Worm (Caenorhabditis elegans) whole organism, L2 larva: Measurements from ENCODE around the gene cra-1.

Source experiments
- C34F6.9 ChIP-seq: fragments of 150-350 bp; optimal IDR thresholded peaks from 2 replicates; lab custom pipeline; 2014; ENCODE audit warnings: missing biosample characterization, missing genetic modification characterization
- F13H6.1 ChIP-seq: sonication (generic microtip); optimal IDR thresholded peaks from 2 replicates; lab custom pipeline; 2016; ENCODE audit warnings: missing genetic modification characterization, missing compliant biosample characterization
- R02D3.7 ChIP-seq: fragments of 150-350 bp; optimal IDR thresholded peaks from 2 replicates; lab custom pipeline; 2014; ENCODE audit warnings: missing biosample characterization, missing genetic modification characterization
- ZK546.5 ChIP-seq: sonication (generic microtip); optimal IDR thresholded peaks from 2 replicates; lab custom pipeline; 2017; ENCODE audit warnings: missing biosample characterization, missing genetic modification characterization
- blmp-1 ChIP-seq: sonication (generic microtip); optimal IDR thresholded peaks from 2 replicates; lab custom pipeline; 2017; ENCODE audit warnings: missing genetic modification characterization, mild to moderate bottlenecking, missing compliant biosample characterization, antibody characterized with exemption, moderate library complexity; ENCODE audit not compliant: insufficient read depth
- ceh-16 ChIP-seq: fragments of 150-350 bp; optimal IDR thresholded peaks from 2 replicates; lab custom pipeline; 2014; ENCODE audit warnings: missing biosample characterization, missing genetic modification characterization
- ceh-82 ChIP-seq: fragments of 150-350 bp; optimal IDR thresholded peaks from 2 replicates; lab custom pipeline; 2014; ENCODE audit warnings: missing biosample characterization, missing genetic modification characterization
- crh-2 ChIP-seq: sonication (generic microtip); optimal IDR thresholded peaks from 2 replicates; lab custom pipeline; 2017; ENCODE audit warnings: missing biosample characterization, missing genetic modification characterization
- dmd-4 ChIP-seq: sonication (generic microtip); optimal IDR thresholded peaks from 2 replicates; lab custom pipeline; 2017; ENCODE audit warnings: missing biosample characterization, missing genetic modification characterization
- egl-27 ChIP-seq: sonication (generic microtip); optimal IDR thresholded peaks from 3 replicates; lab custom pipeline; 2017; ENCODE audit warnings: missing biosample characterization, missing genetic modification reagents, missing genetic modification characterization
- elt-3 ChIP-seq: sonication (generic microtip); optimal IDR thresholded peaks from 2 replicates; lab custom pipeline; 2017; ENCODE audit warnings: missing biosample characterization, missing genetic modification characterization
- fos-1 ChIP-seq: fragments of 150-350 bp; optimal IDR thresholded peaks from 2 replicates; lab custom pipeline; 2014; ENCODE audit warnings: missing biosample characterization, missing genetic modification characterization
- gmeb-1 ChIP-seq: fragments of 150-350 bp; optimal IDR thresholded peaks from 2 replicates; lab custom pipeline; 2014; ENCODE audit warnings: missing biosample characterization, missing genetic modification characterization
- lin-13 ChIP-seq: fragments of 150-350 bp; optimal IDR thresholded peaks from 2 replicates; lab custom pipeline; 2014; ENCODE audit warnings: missing biosample characterization, missing genetic modification reagents, missing genetic modification characterization
- lin-39 ChIP-seq: fragments of 150-350 bp; optimal IDR thresholded peaks from 2 replicates; lab custom pipeline; 2014; ENCODE audit warnings: missing biosample characterization, missing genetic modification reagents, missing genetic modification characterization
- lsy-2 ChIP-seq, 2 experiments: fragments of 150-350 bp in 1 of 2; sonication (generic microtip) in 1 of 2; optimal IDR thresholded peaks; 2 replicates each; lab custom pipeline; 2014 to 2017; ENCODE audit warnings: missing biosample characterization in 2 of 2, missing genetic modification characterization in 2 of 2
- mbf-1 ChIP-seq: sonication (generic microtip); optimal IDR thresholded peaks from 2 replicates; lab custom pipeline; 2017; ENCODE audit warnings: missing biosample characterization, missing genetic modification characterization
- mdl-1 ChIP-seq, 2 experiments: fragments of 150-350 bp in 1 of 2; sonication (generic microtip) in 1 of 2; optimal IDR thresholded peaks; 2 replicates each; lab custom pipeline; 2017; ENCODE audit warnings: missing biosample characterization in 2 of 2, missing genetic modification characterization in 2 of 2
- nhr-10 ChIP-seq: sonication (generic microtip); optimal IDR thresholded peaks from 2 replicates; lab custom pipeline; 2017; ENCODE audit warnings: missing biosample characterization, missing genetic modification characterization
- nhr-11 ChIP-seq: fragments of 150-350 bp; optimal IDR thresholded peaks from 2 replicates; lab custom pipeline; 2014; ENCODE audit warnings: missing biosample characterization, missing genetic modification characterization
- nhr-129 ChIP-seq: fragments of 150-350 bp; optimal IDR thresholded peaks from 2 replicates; lab custom pipeline; 2014; ENCODE audit warnings: missing biosample characterization, missing genetic modification characterization
- nhr-21 ChIP-seq: fragments of 150-350 bp; optimal IDR thresholded peaks from 2 replicates; lab custom pipeline; 2014; ENCODE audit warnings: missing biosample characterization, missing genetic modification characterization
- nhr-237 ChIP-seq: fragments of 150-350 bp; optimal IDR thresholded peaks from 2 replicates; lab custom pipeline; 2014; ENCODE audit warnings: missing biosample characterization, missing genetic modification characterization
- nhr-25 ChIP-seq: fragments of 150-350 bp; sonication (generic microtip); optimal IDR thresholded peaks from 3 replicates; lab custom pipeline; 2014; ENCODE audit warnings: missing biosample characterization, missing genetic modification characterization
- nhr-6 ChIP-seq: fragments of 150-350 bp; optimal IDR thresholded peaks from 2 replicates; lab custom pipeline; 2014; ENCODE audit warnings: missing biosample characterization, missing genetic modification characterization
- nhr-77 ChIP-seq: fragments of 150-350 bp; optimal IDR thresholded peaks from 2 replicates; lab custom pipeline; 2014; ENCODE audit warnings: missing biosample characterization, missing genetic modification characterization
- sem-4 ChIP-seq: fragments of 150-350 bp; optimal IDR thresholded peaks from 2 replicates; lab custom pipeline; 2014; ENCODE audit warnings: missing biosample characterization, missing genetic modification reagents, missing genetic modification characterization
- skn-1 ChIP-seq: sonication (generic microtip); optimal IDR thresholded peaks from 2 replicates; lab custom pipeline; 2017; ENCODE audit warnings: missing biosample characterization, missing genetic modification characterization
- sma-3 ChIP-seq: sonication (generic microtip); optimal IDR thresholded peaks from 2 replicates; lab custom pipeline; 2016; ENCODE audit warnings: missing genetic modification reagents, missing genetic modification characterization, missing compliant biosample characterization
- snpc-4 ChIP-seq: fragments of 150-350 bp; optimal IDR thresholded peaks from 2 replicates; lab custom pipeline; 2014; ENCODE audit warnings: missing biosample characterization, missing genetic modification characterization
- unc-39 ChIP-seq: fragments of 150-350 bp; optimal IDR thresholded peaks from 2 replicates; lab custom pipeline; 2014; ENCODE audit warnings: missing biosample characterization, missing genetic modification characterization
- unc-55 ChIP-seq: fragments of 150-350 bp; sonication (generic microtip); optimal IDR thresholded peaks from 3 replicates; lab custom pipeline; 2014; ENCODE audit warnings: missing biosample characterization, missing genetic modification reagents, missing genetic modification characterization
- zag-1 ChIP-seq: fragments of 150-350 bp; optimal IDR thresholded peaks from 2 replicates; lab custom pipeline; 2014; ENCODE audit warnings: missing biosample characterization, missing genetic modification characterization
- ztf-1 ChIP-seq: fragments of 200-800 bp; sonication (Bioruptor generic); conservative IDR thresholded peaks from 2 replicates; pipeline ENCODE4 v1.3.6; 2022; ENCODE audit warnings: missing genetic modification characterization, missing compliant biosample characterization
- ztf-11 ChIP-seq: sonication (generic microtip); optimal IDR thresholded peaks from 2 replicates; lab custom pipeline; 2017; ENCODE audit warnings: missing biosample characterization, missing genetic modification characterization
- ztf-4 ChIP-seq: fragments of 150-350 bp; optimal IDR thresholded peaks from 2 replicates; lab custom pipeline; 2014; ENCODE audit warnings: missing biosample characterization, missing genetic modification characterization

cra-1 gene

DNA sequence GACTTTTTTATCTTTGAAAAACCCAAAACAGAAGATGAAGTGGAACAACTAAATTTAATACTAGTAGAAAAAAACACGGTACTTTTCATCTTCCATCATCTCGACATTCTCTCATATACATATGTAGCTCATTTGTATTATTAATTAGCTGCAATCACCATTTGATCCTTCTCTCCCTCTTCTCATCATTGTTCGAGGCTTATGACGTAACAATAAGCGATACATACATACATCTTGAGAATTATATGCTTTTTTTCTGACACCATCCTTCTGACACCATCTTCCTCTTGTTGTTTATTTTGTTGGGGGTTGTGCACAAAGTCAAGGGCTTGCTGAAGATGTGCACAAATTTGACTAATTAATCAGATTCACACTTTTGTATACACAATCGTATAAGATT is 31.9 kb downstream of the cra-1 start:
- TF ChIP-seq nhr-11 (tag; lab: Kevin White, UChicago) (no peak), mdl-1 (tag; optimal IDR thresholded peaks at IDR 0.05; lab: Kevin White, UChicago) (no peak), elt-3 (tag; lab: Kevin White, UChicago) (no peak), unc-55 (GFP tag; lab: Kevin White, UChicago) (no peak), sma-3 (GFP tag; lab: Kevin White, UChicago) (no peak), ZK546.5 (tag; lab: Kevin White, UChicago) (no peak), blmp-1 (tag; lab: Kevin White, UChicago) (no peak), nhr-6 (tag; lab: Kevin White, UChicago) (no peak), lsy-2 (tag; optimal IDR thresholded peaks at IDR 0.05; lab: Kevin White, UChicago) (no peak), nhr-237 (no peak), nhr-25 (tag; lab: Kevin White, UChicago) (no peak), egl-27 (no peak), ztf-4 (no peak), ceh-16 (tag; lab: Kevin White, UChicago) (no peak), gmeb-1 (no peak), zag-1 (tag; lab: Kevin White, UChicago) (no peak), nhr-77 (no peak), nhr-129 (no peak), sem-4 (tag; lab: Kevin White, UChicago) (no peak), lin-13 (no peak)

DNA sequence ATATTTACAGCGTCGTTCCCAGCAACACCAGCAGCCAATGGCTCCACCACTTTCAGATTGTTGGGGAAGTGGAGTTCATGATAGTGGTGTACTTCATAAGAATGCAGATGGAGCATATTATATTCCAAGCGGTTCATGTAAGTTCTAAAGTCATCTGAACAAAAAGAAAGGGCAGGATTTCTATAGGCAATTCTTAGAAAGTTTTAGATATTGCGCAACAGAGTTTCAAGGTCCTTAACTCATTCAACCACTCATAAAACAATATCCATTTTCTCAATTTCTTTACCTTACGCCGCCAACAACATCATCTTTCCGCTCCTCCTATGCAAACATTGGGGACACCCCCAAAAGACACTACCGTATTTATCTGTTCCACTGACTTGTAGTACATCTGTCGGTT is 37.9 kb downstream of the cra-1 start:
- TF ChIP-seq nhr-25 (tag; lab: Kevin White, UChicago) = no peak
- TF ChIP-seq C34F6.9 (tag; lab: Kevin White, UChicago) = no peak
- TF ChIP-seq ceh-82 (tag; lab: Kevin White, UChicago) = no peak
- TF ChIP-seq skn-1 (tag; lab: Kevin White, UChicago) = no peak
- TF ChIP-seq egl-27 = no peak
- no peak for TF ChIP-seq sma-3 (GFP tag; lab: Kevin White, UChicago)
- no peak for TF ChIP-seq nhr-21 (tag; lab: Kevin White, UChicago)
- TF ChIP-seq elt-3 (tag; lab: Kevin White, UChicago) = no peak
- no peak for TF ChIP-seq mbf-1 (tag; lab: Kevin White, UChicago)
- no peak for TF ChIP-seq ZK546.5 (tag; lab: Kevin White, UChicago)
- TF ChIP-seq ceh-16 (tag; lab: Kevin White, UChicago) = no peak
- no peak for TF ChIP-seq blmp-1 (tag; lab: Kevin White, UChicago)
- TF ChIP-seq ztf-11 (tag; lab: Kevin White, UChicago) = no peak
- TF ChIP-seq lsy-2 (tag; optimal IDR thresholded peaks at IDR 0.05; lab: Kevin White, UChicago) = no peak
- TF ChIP-seq R02D3.7 = no peak
- no peak for TF ChIP-seq unc-39 (tag; lab: Kevin White, UChicago)

DNA sequence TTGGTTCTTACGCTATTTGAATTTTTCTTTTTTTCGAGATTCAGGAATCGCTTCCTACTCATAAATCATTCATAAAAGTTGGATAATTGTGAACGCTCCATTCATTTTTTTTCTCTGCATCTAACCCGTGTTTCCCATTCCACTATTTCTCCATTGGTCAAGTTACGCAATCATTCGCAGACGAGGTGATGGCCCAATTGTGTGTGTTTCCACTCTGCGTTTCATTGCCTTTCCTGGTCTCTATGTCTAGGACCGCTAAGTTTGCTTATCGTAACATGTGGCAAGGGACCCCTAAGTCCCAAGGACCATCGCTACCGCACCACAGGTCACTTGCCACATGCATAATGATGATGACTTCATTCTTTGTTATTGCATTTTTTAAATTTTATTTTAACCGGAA is 43.1 kb downstream of the cra-1 start:
- TF ChIP-seq dmd-4 (no peak), ztf-1 (GFP tag; lab: Robert Waterston, UW) (no peak), nhr-10 (tag; lab: Kevin White, UChicago) (no peak), nhr-129 (no peak), crh-2 (no peak), egl-27 (no peak), snpc-4 (tag; lab: Kevin White, UChicago) (no peak), ztf-4 (no peak), ZK546.5 (tag; lab: Kevin White, UChicago) (no peak)

DNA sequence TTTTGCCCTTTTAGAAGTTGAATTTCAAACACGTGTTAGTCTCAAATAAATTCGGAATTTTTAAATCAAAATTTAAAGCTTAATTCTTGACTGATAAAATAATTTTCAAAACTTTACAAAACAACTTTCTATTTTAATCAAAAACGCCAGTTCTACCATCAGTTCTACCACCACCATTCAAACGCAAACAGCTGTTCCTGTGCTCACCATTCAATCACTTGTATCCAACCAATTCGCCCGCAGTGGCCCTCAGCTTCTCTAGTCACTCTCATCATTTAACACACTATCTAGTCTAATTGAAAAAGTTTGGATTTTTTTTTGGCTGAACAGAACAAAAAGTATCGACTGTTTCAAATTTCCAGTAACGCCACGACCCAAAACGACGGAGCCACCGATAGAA is 46.5 kb downstream of the cra-1 start:
- TF ChIP-seq lin-39 = no peak

DNA sequence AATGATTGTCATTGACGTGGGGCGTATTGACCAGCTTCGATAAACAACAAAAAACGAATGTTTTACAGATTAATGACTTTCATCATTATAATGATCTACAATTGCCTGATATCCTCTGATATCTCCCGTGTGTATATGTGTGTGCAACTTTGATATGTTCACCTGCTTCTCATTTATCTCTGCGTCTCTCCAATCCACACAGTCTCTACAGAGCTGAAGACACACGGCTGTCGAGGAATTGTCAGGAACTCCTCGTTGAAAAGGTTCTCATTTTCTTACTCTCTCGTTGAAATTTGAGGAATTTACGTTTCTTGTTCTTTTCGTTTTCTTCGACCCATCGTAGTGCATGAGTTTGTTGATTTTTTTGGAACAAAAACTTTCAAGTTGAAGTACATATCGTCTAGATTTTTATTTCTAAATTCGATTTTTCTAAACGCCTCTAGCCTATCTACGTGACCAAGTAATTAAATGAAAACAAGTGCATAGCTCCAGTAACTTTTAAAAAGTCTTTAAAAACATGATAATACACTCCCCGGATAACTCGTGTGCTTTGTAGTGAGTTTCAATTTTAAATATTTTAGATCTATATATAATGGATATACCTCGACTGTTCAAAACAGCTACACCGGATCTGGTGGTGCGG is 48.8 kb downstream of the cra-1 start, which contains the start of gene ten-1:
ten-1 (plus strand) TSS at position 593 of the 643 bp plus-strand sequence.
- no peak for TF ChIP-seq ZK546.5 (tag; lab: Kevin White, UChicago)
- TF ChIP-seq ztf-4 = peak; percentile 44
- peak; percentile 33 for TF ChIP-seq F13H6.1 (tag; lab: Kevin White, UChicago)
- TF ChIP-seq fos-1 (tag; lab: Kevin White, UChicago) = no peak
- TF ChIP-seq lsy-2 (tag; optimal IDR thresholded peaks at IDR 0.05; lab: Kevin White, UChicago) = peak in 1 of 2 experiments; percentile 45
